Worm (Caenorhabditis elegans) whole organism, late embryonic: ENCODE results near the gene F22H10.1.

Experiments used
- C08G9.2 ChIP-seq: sonication (generic microtip); optimal IDR thresholded peaks from 2 replicates; lab custom pipeline; 2016; ENCODE audit warnings: mild to moderate bottlenecking, missing genetic modification characterization, moderate library complexity, missing compliant biosample characterization
- C38D4.7 ChIP-seq: fragments of 200-800 bp; sonication (Bioruptor generic); optimal IDR thresholded peaks from 2 replicates; lab custom pipeline; 2018; ENCODE audit warnings: mild to moderate bottlenecking, missing genetic modification characterization, moderate library complexity, missing compliant biosample characterization
- T23F11.4 ChIP-seq: fragments of 200-800 bp; sonication (Bioruptor generic); optimal IDR thresholded peaks from 2 replicates; lab custom pipeline; 2018; ENCODE audit warnings: mild to moderate bottlenecking, missing genetic modification characterization, missing compliant biosample characterization
- Y22D7AL.16 ChIP-seq: sonication (generic microtip); optimal IDR thresholded peaks from 2 replicates; lab custom pipeline; 2016; ENCODE audit warnings: missing genetic modification characterization, missing compliant biosample characterization
- ahr-1 ChIP-seq: sonication (generic microtip); optimal IDR thresholded peaks from 2 replicates; lab custom pipeline; 2016; ENCODE audit warnings: missing genetic modification characterization, missing compliant biosample characterization
- ceh-14 ChIP-seq: sonication (generic microtip); optimal IDR thresholded peaks from 2 replicates; lab custom pipeline; 2016; ENCODE audit warnings: missing genotype, missing genetic modification characterization, missing compliant biosample characterization
- ceh-18 ChIP-seq: sonication (generic microtip); optimal IDR thresholded peaks from 2 replicates; lab custom pipeline; 2016; ENCODE audit warnings: missing genetic modification characterization, missing compliant biosample characterization
- ceh-19 ChIP-seq: fragments of 200-800 bp; sonication (Bioruptor generic); optimal IDR thresholded peaks from 2 replicates; lab custom pipeline; 2018; ENCODE audit warnings: mild to moderate bottlenecking, missing genetic modification characterization, missing compliant biosample characterization
- ceh-2 ChIP-seq: sonication (generic microtip); optimal IDR thresholded peaks from 2 replicates; lab custom pipeline; 2016; ENCODE audit warnings: missing genotype, missing genetic modification characterization, missing compliant biosample characterization
- ceh-22 ChIP-seq: sonication (generic microtip); optimal IDR thresholded peaks from 2 replicates; lab custom pipeline; 2017; ENCODE audit warnings: missing biosample characterization, missing genetic modification characterization
- ceh-34 ChIP-seq: sonication (generic microtip); optimal IDR thresholded peaks from 2 replicates; lab custom pipeline; 2016; ENCODE audit warnings: mild to moderate bottlenecking, missing genetic modification characterization, missing compliant biosample characterization
- ceh-45 ChIP-seq: fragments of 200-800 bp; sonication (Bioruptor generic); IDR thresholded peaks from 2 replicates; pipeline ENCODE4 v1.3.6; 2022; ENCODE audit warnings: missing genetic modification reagents, missing genetic modification characterization, missing compliant biosample characterization
- ceh-48 ChIP-seq: sonication (generic microtip); optimal IDR thresholded peaks from 2 replicates; lab custom pipeline; 2016; ENCODE audit warnings: missing genetic modification characterization, inconsistent platforms, missing compliant biosample characterization
- ceh-9 ChIP-seq: sonication (generic microtip); optimal IDR thresholded peaks from 2 replicates; lab custom pipeline; 2016; ENCODE audit warnings: mild to moderate bottlenecking, missing genetic modification characterization, inconsistent platforms, missing compliant biosample characterization
- che-1 ChIP-seq: sonication (generic microtip); optimal IDR thresholded peaks from 2 replicates; lab custom pipeline; 2016; ENCODE audit warnings: mild to moderate bottlenecking, missing genetic modification characterization, missing compliant biosample characterization
- dmd-4 ChIP-seq: sonication (generic microtip); optimal IDR thresholded peaks from 2 replicates; lab custom pipeline; 2016; ENCODE audit warnings: borderline replicate concordance, missing genetic modification characterization, missing compliant biosample characterization
- fkh-6 ChIP-seq: sonication (generic microtip); optimal IDR thresholded peaks from 2 replicates; lab custom pipeline; 2016; ENCODE audit warnings: missing genetic modification characterization, missing compliant biosample characterization
- gmeb-2 ChIP-seq: sonication (generic microtip); optimal IDR thresholded peaks from 2 replicates; lab custom pipeline; 2016; ENCODE audit warnings: missing genetic modification characterization, inconsistent platforms, missing compliant biosample characterization
- hlh-13 ChIP-seq: fragments of 200-800 bp; sonication (Bioruptor generic); optimal IDR thresholded peaks from 2 replicates; lab custom pipeline; 2018; ENCODE audit warnings: mild to moderate bottlenecking, missing genetic modification characterization, missing compliant biosample characterization
- hlh-30 ChIP-seq: sonication (generic microtip); optimal IDR thresholded peaks from 2 replicates; lab custom pipeline; 2017; ENCODE audit warnings: antibody characterized with exemption, missing genetic modification characterization, missing compliant biosample characterization; ENCODE audit not compliant: insufficient read depth
- mec-3 ChIP-seq: sonication (generic microtip); optimal IDR thresholded peaks from 2 replicates; lab custom pipeline; 2016; ENCODE audit warnings: borderline replicate concordance, missing genetic modification characterization, missing compliant biosample characterization
- nfya-1 ChIP-seq: sonication (generic microtip); optimal IDR thresholded peaks from 2 replicates; lab custom pipeline; 2017; ENCODE audit warnings: missing genetic modification characterization, mild to moderate bottlenecking, missing compliant biosample characterization, antibody characterized with exemption, moderate library complexity
- nhr-232 ChIP-seq: sonication (generic microtip); optimal IDR thresholded peaks from 2 replicates; lab custom pipeline; 2016; ENCODE audit warnings: missing genetic modification characterization, missing compliant biosample characterization
- pag-3 ChIP-seq: sonication (generic microtip); optimal IDR thresholded peaks from 2 replicates; lab custom pipeline; 2016; ENCODE audit warnings: missing compliant biosample characterization, missing genetic modification characterization, borderline replicate concordance
- pat-9 ChIP-seq: fragments of 200-800 bp; sonication (Bioruptor generic); optimal IDR thresholded peaks from 2 replicates; lab custom pipeline; 2018; ENCODE audit warnings: mild to moderate bottlenecking, missing genetic modification characterization, moderate library complexity, missing compliant biosample characterization
- pha-2 ChIP-seq: sonication (generic microtip); optimal IDR thresholded peaks from 2 replicates; lab custom pipeline; 2017; ENCODE audit warnings: mild to moderate bottlenecking, missing genetic modification characterization, missing compliant biosample characterization
- pqm-1 ChIP-seq: sonication (generic microtip); optimal IDR thresholded peaks from 2 replicates; lab custom pipeline; 2016; ENCODE audit warnings: missing genetic modification characterization, missing compliant biosample characterization
- pros-1 ChIP-seq: fragments of 150-350 bp; optimal IDR thresholded peaks from 2 replicates; lab custom pipeline; 2014; ENCODE audit warnings: missing biosample characterization, missing genetic modification reagents, missing genetic modification characterization
- rnt-1 ChIP-seq: sonication (generic microtip); optimal IDR thresholded peaks from 2 replicates; lab custom pipeline; 2016; ENCODE audit warnings: missing genetic modification characterization, missing compliant biosample characterization
- sox-2 ChIP-seq: fragments of 200-800 bp; sonication (Bioruptor generic); IDR thresholded peaks from 2 replicates; pipeline ENCODE4 v1.3.6; 2022; ENCODE audit warnings: missing genetic modification reagents, missing genetic modification characterization, missing compliant biosample characterization
- syd-9 ChIP-seq: sonication (generic microtip); optimal IDR thresholded peaks from 2 replicates; lab custom pipeline; 2016; ENCODE audit warnings: mild to moderate bottlenecking, missing genetic modification characterization, moderate library complexity, missing compliant biosample characterization
- tbx-2 ChIP-seq: sonication (generic microtip); optimal IDR thresholded peaks from 2 replicates; lab custom pipeline; 2016; ENCODE audit warnings: missing genetic modification characterization, missing compliant biosample characterization
- tbx-7 ChIP-seq: sonication (generic microtip); optimal IDR thresholded peaks from 2 replicates; lab custom pipeline; 2016; ENCODE audit warnings: missing genotype, missing genetic modification characterization, missing compliant biosample characterization
- ttx-3 ChIP-seq: sonication (generic microtip); optimal IDR thresholded peaks from 2 replicates; lab custom pipeline; 2016; ENCODE audit warnings: missing genetic modification reagents, missing genetic modification characterization, missing compliant biosample characterization
- unc-3 ChIP-seq, 2 experiments: fragments of 200-800 bp in 1 of 2; sonication (Bioruptor generic) in 1 of 2; sonication (generic microtip) in 1 of 2; conservative IDR thresholded peaks in 1 of 2; optimal IDR thresholded peaks in 1 of 2; 2 replicates each; pipeline versions ENCODE4 v1.3.6 to Lab custom; 2016 to 2022; ENCODE audit warnings: missing compliant biosample characterization in 2 of 2, missing genetic modification characterization in 2 of 2, missing genetic modification reagents in 1 of 2
- unc-42 ChIP-seq: sonication (generic microtip); optimal IDR thresholded peaks from 2 replicates; lab custom pipeline; 2016; ENCODE audit warnings: missing genotype, missing genetic modification characterization, missing compliant biosample characterization
- unc-55 ChIP-seq: sonication (generic microtip); optimal IDR thresholded peaks from 2 replicates; lab custom pipeline; 2017; ENCODE audit warnings: missing biosample characterization, missing genetic modification reagents, missing genetic modification characterization

Gene F22H10.1

ce11 chrX:16702232-16702631 lies at the start of gene F22H10.1:
Gene F22H10.1 (plus strand): TSS chrX:16702442.
- TF ChIP-seq dmd-4 (tag; lab: Kevin White, UChicago) (no peak), unc-3 (GFP tag; conservative IDR thresholded peaks at IDR 0.05; lab: Robert Waterston, UW) (no peak), unc-3 (tag; optimal IDR thresholded peaks at IDR 0.05; lab: Kevin White, UChicago) (no peak), gmeb-2 (no peak), C08G9.2 (no peak), pros-1 (no peak), ceh-18 (no peak)

- TF ChIP-seq pqm-1: no peak
- TF ChIP-seq ceh-19 (GFP tag; lab: Kevin White, UChicago): no peak
- no peak for TF ChIP-seq Y22D7AL.16 (tag; lab: Kevin White, UChicago)
- no peak for TF ChIP-seq ttx-3
- no peak for TF ChIP-seq C08G9.2
- TF ChIP-seq pat-9 (tag; lab: Kevin White, UChicago): no peak
- TF ChIP-seq unc-55 (GFP tag; lab: Kevin White, UChicago): peak; percentile 62
- TF ChIP-seq ceh-2: no peak
- TF ChIP-seq T23F11.4: no peak
- peak; percentile 6 for TF ChIP-seq nfya-1 (tag; lab: Kevin White, UChicago)
- TF ChIP-seq mec-3: no peak
- TF ChIP-seq hlh-13: no peak
- peak; percentile 52 for TF ChIP-seq rnt-1 (tag; lab: Kevin White, UChicago)
- no peak for TF ChIP-seq ceh-14
- no peak for TF ChIP-seq sox-2 (GFP tag; lab: Robert Waterston, UW)
- no peak for TF ChIP-seq tbx-7 (tag; lab: Kevin White, UChicago)
- peak; percentile 48 for TF ChIP-seq ceh-18
- TF ChIP-seq ahr-1 (tag; lab: Kevin White, UChicago): no peak
- peak; percentile 24 for TF ChIP-seq ceh-34 (tag; lab: Kevin White, UChicago)
- TF ChIP-seq C38D4.7 (GFP tag; lab: Kevin White, UChicago): no peak
- no peak for TF ChIP-seq pag-3 (tag; lab: Kevin White, UChicago)
- no peak for TF ChIP-seq nhr-232 (tag; lab: Kevin White, UChicago)
- TF ChIP-seq syd-9 (tag; lab: Kevin White, UChicago): no peak
- TF ChIP-seq unc-3 (GFP tag; conservative IDR thresholded peaks at IDR 0.05; lab: Robert Waterston, UW): no peak
- TF ChIP-seq unc-3 (tag; optimal IDR thresholded peaks at IDR 0.05; lab: Kevin White, UChicago): no peak
- no peak for TF ChIP-seq ceh-48 (tag; lab: Kevin White, UChicago)
Measured at ce11 chrX:16655283-16655682, 47.0 kb upstream of the F22H10.1 start.

- no peak for TF ChIP-seq hlh-30 (tag; lab: Kevin White, UChicago)
- TF ChIP-seq syd-9 (tag; lab: Kevin White, UChicago): no peak
- no peak for TF ChIP-seq pha-2 (tag; lab: Kevin White, UChicago)
- no peak for TF ChIP-seq che-1 (tag; lab: Kevin White, UChicago)
- TF ChIP-seq rnt-1 (tag; lab: Kevin White, UChicago): no peak
- no peak for TF ChIP-seq dmd-4 (tag; lab: Kevin White, UChicago)
- no peak for TF ChIP-seq ceh-2
- no peak for TF ChIP-seq nhr-232 (tag; lab: Kevin White, UChicago)
- TF ChIP-seq tbx-2: no peak
- TF ChIP-seq sox-2 (GFP tag; lab: Robert Waterston, UW): no peak
- no peak for TF ChIP-seq ceh-22 (tag; lab: Kevin White, UChicago)
- no peak for TF ChIP-seq ceh-9 (tag; lab: Kevin White, UChicago)
- TF ChIP-seq C38D4.7 (GFP tag; lab: Kevin White, UChicago): no peak
- TF ChIP-seq fkh-6 (tag; lab: Kevin White, UChicago): no peak
Measured at ce11 chrX:16658309-16658708, 43.9 kb upstream of the F22H10.1 start.

- TF ChIP-seq ceh-45 (GFP tag; lab: Robert Waterston, UW) (no peak), unc-42 (tag; lab: Kevin White, UChicago) (peak; percentile 7)
- TF ChIP-seq, all 69 proteins: peak for 1
Measured at ce11 chrX:16660268-16660667, 42.0 kb upstream of the F22H10.1 start.
